Worm (Caenorhabditis elegans) whole organism, mixed stage, embryonic: ENCODE data around the gene T28D9.16.

ENCODE experiments used
- blmp-1 ChIP-seq: fragments of 150-350 bp; optimal IDR thresholded peaks from 2 replicates; lab custom pipeline; 2014; ENCODE audit warnings: missing biosample characterization, missing genetic modification characterization
- ceh-39 ChIP-seq: fragments of 150-350 bp; optimal IDR thresholded peaks from 2 replicates; lab custom pipeline; 2014; ENCODE audit warnings: missing biosample characterization, missing genetic modification characterization
- ces-1 ChIP-seq: fragments of 150-350 bp; optimal IDR thresholded peaks from 2 replicates; lab custom pipeline; 2014; ENCODE audit warnings: missing biosample characterization, missing genetic modification reagents, missing genetic modification characterization
- elt-3 ChIP-seq: fragments of 150-350 bp; optimal IDR thresholded peaks from 2 replicates; lab custom pipeline; 2014; ENCODE audit warnings: missing biosample characterization, missing genetic modification characterization
- mep-1 ChIP-seq: fragments of 150-350 bp; optimal IDR thresholded peaks from 2 replicates; lab custom pipeline; 2017; ENCODE audit warnings: missing biosample characterization, missing genetic modification reagents, missing genetic modification characterization, inconsistent platforms
- nhr-12 ChIP-seq: fragments of 150-350 bp; optimal IDR thresholded peaks from 2 replicates; lab custom pipeline; 2014; ENCODE audit warnings: missing biosample characterization, missing genetic modification characterization
- nhr-237 ChIP-seq: fragments of 150-350 bp; optimal IDR thresholded peaks from 2 replicates; lab custom pipeline; 2014; ENCODE audit warnings: missing biosample characterization, missing genetic modification characterization
- nhr-28 ChIP-seq: fragments of 150-350 bp; optimal IDR thresholded peaks from 2 replicates; lab custom pipeline; 2014; ENCODE audit warnings: missing biosample characterization, missing genetic modification characterization
- sem-2 ChIP-seq: fragments of 200-800 bp; sonication (Bioruptor generic); optimal IDR thresholded peaks from 2 replicates; lab custom pipeline; 2018; ENCODE audit warnings: mild to moderate bottlenecking, missing genetic modification characterization, missing compliant biosample characterization
- unc-62 ChIP-seq: fragments of 150-350 bp; optimal IDR thresholded peaks from 2 replicates; lab custom pipeline; 2014; ENCODE audit warnings: missing biosample characterization, missing genetic modification reagents, missing genetic modification characterization

DNA sequence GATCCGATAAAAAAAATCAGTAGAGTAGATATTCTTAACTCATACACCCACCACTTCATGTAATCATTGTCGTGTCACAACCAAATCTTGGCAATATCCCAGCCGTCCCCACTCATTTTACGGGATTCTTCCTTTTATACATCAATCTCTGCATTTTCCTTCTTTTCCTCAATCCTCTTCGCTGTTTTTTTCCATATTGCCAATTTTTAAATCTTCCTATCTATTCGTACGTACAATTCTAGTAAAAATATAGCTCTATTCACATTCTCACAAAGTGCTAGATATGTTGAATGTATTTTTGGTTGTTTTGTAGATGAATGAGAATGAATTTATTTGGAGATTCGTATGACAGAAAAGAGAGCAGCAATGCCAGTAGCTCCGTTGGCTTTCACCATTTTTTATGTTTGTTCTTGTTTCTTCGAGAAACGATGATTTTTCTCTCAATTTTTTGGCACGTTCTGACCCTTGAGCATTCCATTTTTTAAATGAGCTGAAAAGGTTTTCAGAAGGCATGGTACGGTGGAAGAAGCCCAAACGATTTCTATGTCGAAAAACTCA lies at the start of gene T28D9.16:
- no peak for TF ChIP-seq nhr-12 (tag; lab: Kevin White, UChicago)
- no peak for TF ChIP-seq blmp-1 (tag; lab: Kevin White, UChicago)
- TF ChIP-seq ceh-39 (tag; lab: Kevin White, UChicago), result no peak
- TF ChIP-seq sem-2 (GFP tag; lab: Kevin White, UChicago), result no peak
- TF ChIP-seq ces-1 (GFP tag; lab: Kevin White, UChicago), result no peak
- TF ChIP-seq unc-62 (GFP tag; lab: Kevin White, UChicago), result no peak
- no peak for TF ChIP-seq elt-3 (tag; lab: Kevin White, UChicago)
- TF ChIP-seq nhr-237 (tag; lab: Kevin White, UChicago), result no peak
- TF ChIP-seq mep-1 (tag; lab: Kevin White, UChicago), result no peak
- no peak for TF ChIP-seq nhr-28
